Fruit fly (Drosophila melanogaster): ENCODE results near the gene fid.

The fid gene

DNA sequence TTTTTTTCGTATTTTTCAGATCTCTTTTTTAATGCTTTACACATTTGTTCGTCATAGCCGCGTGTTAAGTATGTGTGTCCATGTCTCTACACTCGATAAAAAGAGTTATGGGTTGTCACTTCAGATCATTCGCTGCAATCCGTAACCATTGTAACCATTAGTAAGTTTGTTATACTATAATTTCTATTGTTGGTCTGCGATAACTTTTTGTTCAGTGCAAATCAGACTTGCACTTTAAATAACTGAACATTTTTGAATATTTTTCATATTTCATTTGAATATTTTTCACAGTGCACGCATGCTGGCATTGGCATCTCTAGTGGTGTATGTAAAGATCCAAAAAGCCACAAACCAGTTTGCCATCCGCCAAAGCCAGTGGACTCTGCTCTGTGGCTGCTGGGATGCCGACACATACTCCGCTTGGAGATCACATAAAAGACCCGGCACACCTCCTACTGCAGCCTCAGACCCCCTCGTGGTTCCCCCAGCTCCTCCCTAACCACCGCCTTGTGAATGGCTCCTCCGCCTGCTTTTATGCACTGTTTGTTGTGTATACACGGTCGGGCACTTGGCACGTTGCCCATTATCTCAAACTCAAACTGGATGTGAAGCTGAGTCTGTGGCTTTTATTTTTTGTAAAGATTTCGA is 39.1 kb downstream of the fid start (continued):
- TF ChIP-seq CG8924 (tag; optimal IDR thresholded peaks at IDR 0.05), result peak; percentile 93
- TF ChIP-seq CG2875 (GFP tag; optimal IDR thresholded peaks at IDR 0.05), result peak; percentile 80
- TF ChIP-seq CG34376 (GFP tag; optimal IDR thresholded peaks at IDR 0.05), result no peak
- no peak for TF ChIP-seq BEAF-32 (GFP tag; optimal IDR thresholded peaks at IDR 0.05)
- peak; percentile 81 for TF ChIP-seq Chrac-16 (GFP tag; optimal IDR thresholded peaks at IDR 0.05)
- TF ChIP-seq CG17829 (tag; optimal IDR thresholded peaks at IDR 0.05), result peak; percentile 93
- no peak for TF ChIP-seq YL-1 (GFP tag; optimal IDR thresholded peaks at IDR 0.05)
- peak; percentile 83 for TF ChIP-seq Side (GFP tag; optimal IDR thresholded peaks at IDR 0.05)
- peak; percentile 84 to 89 for TF ChIP-seq chif (GFP tag; optimal IDR thresholded peaks at IDR 0.05)
- TF ChIP-seq Ets97D (GFP tag; optimal IDR thresholded peaks at IDR 0.05), result peak; percentile 37
- peak; percentile 60 for TF ChIP-seq Hmx (GFP tag; optimal IDR thresholded peaks at IDR 0.05)
- TF ChIP-seq CG14860 (GFP tag; IDR thresholded peaks at IDR 0.05; ENCODE audit: partially characterized antibody), result no peak
- TF ChIP-seq Sry-δ (GFP tag; optimal IDR thresholded peaks at IDR 0.05), result peak; percentile 45
- peak; percentile 87 for TF ChIP-seq ind (GFP tag; optimal IDR thresholded peaks at IDR 0.05)
- no peak for TF ChIP-seq Dfd (GFP tag; optimal IDR thresholded peaks at IDR 0.05)
- no peak for TF ChIP-seq Lpt (GFP tag; optimal IDR thresholded peaks at IDR 0.05)
- peak; percentile 88 for TF ChIP-seq bcd (GFP tag; optimal IDR thresholded peaks at IDR 0.05)
- peak; percentile 69 for TF ChIP-seq CG10959 (GFP tag; IDR thresholded peaks at IDR 0.05)
- peak; percentile 73 for TF ChIP-seq CG31388 (GFP tag; optimal IDR thresholded peaks at IDR 0.05)
- peak; percentile 91 for TF ChIP-seq CG17361 (GFP tag; IDR thresholded peaks at IDR 0.05)

DNA sequence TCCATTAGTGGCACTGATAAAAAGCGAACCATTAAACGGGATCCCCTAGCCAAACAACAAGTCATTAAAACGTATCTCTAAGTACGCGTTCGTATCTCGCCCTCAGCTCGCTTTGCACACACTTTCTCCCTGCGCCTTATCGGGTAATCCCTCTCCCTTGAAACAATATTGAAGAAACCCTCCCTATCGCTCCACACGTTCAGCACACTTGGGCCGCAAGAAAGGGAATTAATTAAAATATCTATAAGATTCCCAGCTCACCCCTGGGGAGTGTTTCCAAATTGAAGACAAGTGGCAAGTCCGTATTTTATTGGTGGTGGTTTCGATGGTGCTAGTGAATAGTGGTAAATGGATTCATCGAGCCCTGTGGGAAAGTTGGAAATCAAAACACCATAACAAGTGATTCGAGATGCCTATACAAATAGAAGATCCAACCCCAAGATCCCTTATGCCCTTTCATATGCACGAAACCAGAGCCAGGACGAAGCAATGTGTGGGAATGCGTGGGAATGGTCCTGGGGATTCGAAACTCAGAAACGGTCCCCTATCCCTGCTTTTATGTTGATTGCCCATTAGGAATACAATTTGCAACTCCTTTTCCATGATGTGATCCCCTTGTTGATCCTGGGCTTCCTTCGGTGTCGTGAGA is 40.0 kb downstream of the fid start:
- TF ChIP-seq lov (optimal IDR thresholded peaks at IDR 0.05) (no peak), lov (GFP tag; IDR thresholded peaks at IDR 0.05) (0 out of 3 replicates have a peak, but pooled peaks have one; percentile 9), Doc3 (GFP tag; IDR thresholded peaks at IDR 0.05; ENCODE audit: partially characterized antibody) (no peak), salm (tag; optimal IDR thresholded peaks at IDR 0.05) (no peak), CG2129 (GFP tag; IDR thresholded peaks at IDR 0.05; ENCODE audit: partially characterized antibody) (no peak), CG5180 (GFP tag; optimal IDR thresholded peaks at IDR 0.05) (no peak), CG6689 (GFP tag; IDR thresholded peaks at IDR 0.05) (no peak), shn (GFP tag; optimal IDR thresholded peaks at IDR 0.05) (no peak), grn (GFP tag; optimal IDR thresholded peaks at IDR 0.05) (peak; percentile 8), CTCF (GFP tag; optimal IDR thresholded peaks at IDR 0.05) (no peak), Doc2 (GFP tag; IDR thresholded peaks at IDR 0.05) (no peak), Oaz (GFP tag; IDR thresholded peaks at IDR 0.05) (no peak), vnd (GFP tag; IDR thresholded peaks at IDR 0.05; ENCODE audit: partially characterized antibody) (no peak), sd (tag; optimal IDR thresholded peaks at IDR 0.05) (no peak), lilli (GFP tag; optimal IDR thresholded peaks at IDR 0.05) (no peak), bab2 (GFP tag; optimal IDR thresholded peaks at IDR 0.05) (no peak), sens (GFP tag) (peak; percentile 72), Ravus (GFP tag; IDR thresholded peaks at IDR 0.05) (no peak), p53 (GFP tag; optimal IDR thresholded peaks at IDR 0.05) (no peak), Hr3 (GFP tag; optimal IDR thresholded peaks at IDR 0.05) (no peak), bcd (GFP tag; optimal IDR thresholded peaks at IDR 0.05) (no peak), Dbx (GFP tag; IDR thresholded peaks at IDR 0.05) (no peak), h (optimal IDR thresholded peaks at IDR 0.05) (no peak), CG8388 (GFP tag; optimal IDR thresholded peaks at IDR 0.05) (no peak), ham (GFP tag; IDR thresholded peaks at IDR 0.05) (no peak), D (optimal IDR thresholded peaks at IDR 0.05) (peak; percentile 8), D (GFP tag; optimal IDR thresholded peaks at IDR 0.05) (no peak), CG11695 (GFP tag; IDR thresholded peaks at IDR 0.05) (no peak), chn (GFP tag; optimal IDR thresholded peaks at IDR 0.05) (no peak), CG2116 (GFP tag; optimal IDR thresholded peaks at IDR 0.05) (no peak), so (GFP tag; IDR thresholded peaks at IDR 0.05) (no peak), nerfin-1 (tag; optimal IDR thresholded peaks at IDR 0.05) (peak; percentile 89), CG17612 (GFP tag; IDR thresholded peaks at IDR 0.05) (no peak)
